Fruit fly (Drosophila melanogaster): ENCODE results near the gene Alms1b.
A peak's percentile ranks its signal among the peaks of the same experiment; 100 is the strongest.

Gene Alms1b

dm6 chrX:4581769-4582168 is 49.0 kb downstream of the Alms1b start (continued):
- TF ChIP-seq prd (optimal IDR thresholded peaks at IDR 0.05): no peak
- TF ChIP-seq prd (GFP tag; IDR thresholded peaks at IDR 0.05): peak; percentile 69; the same call in 2 of the 3 replicates
- peak; percentile 45 for TF ChIP-seq Sox102F (GFP tag; optimal IDR thresholded peaks at IDR 0.05)
- TF ChIP-seq schlank (tag; optimal IDR thresholded peaks at IDR 0.05): no peak
- peak; percentile 67 for TF ChIP-seq Blimp-1 (GFP tag; optimal IDR thresholded peaks at IDR 0.05)
- peak; percentile 7 for TF ChIP-seq CG18476 (GFP tag; optimal IDR thresholded peaks at IDR 0.05)
- no peak for TF ChIP-seq Dp (GFP tag; optimal IDR thresholded peaks at IDR 0.05)
- TF ChIP-seq Hr3 (GFP tag; optimal IDR thresholded peaks at IDR 0.05): peak; percentile 20
- TF ChIP-seq CG34422 (GFP tag; IDR thresholded peaks at IDR 0.05): peak; percentile 34; the same call in 1 of the 3 replicates
- peak; percentile 40; the same call in 1 of the 2 replicates for TF ChIP-seq CG4730 (GFP tag; IDR thresholded peaks at IDR 0.05)
- TF ChIP-seq CG2120 (GFP tag; optimal IDR thresholded peaks at IDR 0.05): no peak
- peak; percentile 49 for TF ChIP-seq CG33557 (GFP tag; optimal IDR thresholded peaks at IDR 0.05)
- TF ChIP-seq eve (GFP tag; optimal IDR thresholded peaks at IDR 0.05): no peak
- no peak for TF ChIP-seq CG10462 (GFP tag; optimal IDR thresholded peaks at IDR 0.05)
- no peak for TF ChIP-seq CG8290 (GFP tag; optimal IDR thresholded peaks at IDR 0.05)
- no peak for TF ChIP-seq CG8290 (tag; optimal IDR thresholded peaks at IDR 0.05)
- TF ChIP-seq nau (GFP tag; optimal IDR thresholded peaks at IDR 0.05): no peak
- TF ChIP-seq Nf-YA (GFP tag; IDR thresholded peaks at IDR 0.05): no peak
- TF ChIP-seq klu (GFP tag; IDR thresholded peaks at IDR 0.05): no peak
- TF ChIP-seq Nf-YB (GFP tag; optimal IDR thresholded peaks at IDR 0.05): peak; percentile 52
- no peak for TF ChIP-seq Bgb (GFP tag; IDR thresholded peaks at IDR 0.05; ENCODE audit: partially characterized antibody)
- TF ChIP-seq CG14667 (GFP tag; IDR thresholded peaks at IDR 0.05): 0 out of 2 replicates have a peak, but pooled peaks have one; percentile 27
- TF ChIP-seq CG15696 (tag; optimal IDR thresholded peaks at IDR 0.05): peak; percentile 34
- no peak for TF ChIP-seq CG4617 (GFP tag; optimal IDR thresholded peaks at IDR 0.05; ENCODE audit: borderline replicate concordance)
- TF ChIP-seq da (GFP tag; optimal IDR thresholded peaks at IDR 0.05): no peak
- TF ChIP-seq dmrt99B (tag; optimal IDR thresholded peaks at IDR 0.05): peak; percentile 45
- no peak for TF ChIP-seq insv (GFP tag; optimal IDR thresholded peaks at IDR 0.05)
- peak; percentile 52 for TF ChIP-seq CG10267 (tag; optimal IDR thresholded peaks at IDR 0.05)
- TF ChIP-seq Myb (GFP tag; optimal IDR thresholded peaks at IDR 0.05): no peak
- no peak for TF ChIP-seq CG11696 (GFP tag; IDR thresholded peaks at IDR 0.05)
- TF ChIP-seq Ets97D (GFP tag; optimal IDR thresholded peaks at IDR 0.05): no peak
- TF ChIP-seq CG18619 (GFP tag; optimal IDR thresholded peaks at IDR 0.05): peak; percentile 1
- no peak for TF ChIP-seq CG6272 (GFP tag; IDR thresholded peaks at IDR 0.05)
- TF ChIP-seq amos (GFP tag; IDR thresholded peaks at IDR 0.05; ENCODE audit: partially characterized antibody): no peak
- peak; percentile 64; the same call in 1 of the 3 replicates for TF ChIP-seq zfh1 (GFP tag; IDR thresholded peaks at IDR 0.05)
- TF ChIP-seq kni (GFP tag; optimal IDR thresholded peaks at IDR 0.05): peak; percentile 21
- no peak for TF ChIP-seq Doc3 (GFP tag; IDR thresholded peaks at IDR 0.05; ENCODE audit: partially characterized antibody)
- no peak for TF ChIP-seq gcm2 (GFP tag; optimal IDR thresholded peaks at IDR 0.05)
- peak; percentile 50; the same call in 1 of the 2 replicates for TF ChIP-seq Ptx1 (GFP tag; IDR thresholded peaks at IDR 0.05)
- TF ChIP-seq CG11560 (tag; IDR thresholded peaks at IDR 0.05): no peak
- no peak for TF ChIP-seq trh (GFP tag; optimal IDR thresholded peaks at IDR 0.05)
- no peak for TF ChIP-seq CG13296 (GFP tag; optimal IDR thresholded peaks at IDR 0.05)
- TF ChIP-seq Atf6 (GFP tag; IDR thresholded peaks at IDR 0.05): no peak
- TF ChIP-seq ci (GFP tag; IDR thresholded peaks at IDR 0.05): peak; percentile 52; the same call in 1 of the 3 replicates
- peak; percentile 18 for TF ChIP-seq PHDP (tag; optimal IDR thresholded peaks at IDR 0.05)
- no peak for TF ChIP-seq CG6765 (GFP tag; optimal IDR thresholded peaks at IDR 0.05)
- TF ChIP-seq scrt (GFP tag; optimal IDR thresholded peaks at IDR 0.05): no peak
- peak; percentile 6 for TF ChIP-seq Mad (GFP tag; optimal IDR thresholded peaks at IDR 0.05)
- TF ChIP-seq nmo (GFP tag; optimal IDR thresholded peaks at IDR 0.05): peak; percentile 65
- no peak for TF ChIP-seq tx (GFP tag; optimal IDR thresholded peaks at IDR 0.05)
- TF ChIP-seq Kr (GFP tag; optimal IDR thresholded peaks at IDR 0.05): no peak
- TF ChIP-seq ftz-f1 (GFP tag; optimal IDR thresholded peaks at IDR 0.05): no peak
